Fruit fly (Drosophila melanogaster) whole organism, embryonic: ENCODE data around the gene CG6330.

Experiments
- CG12942 ChIP-seq: fragments of 200-800 bp; sonication (Bioruptor generic); optimal IDR thresholded peaks from 3 replicates; lab custom pipeline; 2016; ENCODE audit warnings: missing biosample characterization, missing genetic modification characterization
- CG17359 ChIP-seq: fragments of 200-800 bp; sonication (Bioruptor generic); optimal IDR thresholded peaks from 3 replicates; lab custom pipeline; 2018; ENCODE audit warnings: missing biosample characterization, mild to moderate bottlenecking, missing genetic modification characterization, moderate library complexity
- CG6175 ChIP-seq: fragments of 200-800 bp; sonication (Bioruptor generic); IDR thresholded peaks from 3 replicates; pipeline ENCODE4 v1.3.6; 2022; ENCODE audit warnings: missing biosample characterization, missing genetic modification characterization
- Dip3 ChIP-seq: fragments of 200-800 bp; sonication (Bioruptor generic); optimal IDR thresholded peaks from 3 replicates; lab custom pipeline; 2016; ENCODE audit warnings: missing biosample characterization, missing genetic modification characterization
- GATAe ChIP-seq: fragments of 200-800 bp; sonication (Bioruptor generic); conservative IDR thresholded peaks from 2 replicates; pipeline ENCODE4 v1.3.6; 2022; ENCODE audit warnings: missing biosample characterization, missing genetic modification characterization
- Hr3 ChIP-seq: fragments of 200-800 bp; sonication (Bioruptor generic); optimal IDR thresholded peaks from 3 replicates; lab custom pipeline; 2016; ENCODE audit warnings: missing biosample characterization, missing genetic modification characterization
- Mrtf ChIP-seq: fragments of 200-800 bp; sonication (Bioruptor generic); IDR thresholded peaks from 3 replicates; pipeline ENCODE4 v1.3.6; 2022; ENCODE audit warnings: missing biosample characterization, missing genetic modification characterization
- Xbp1 ChIP-seq: fragments of 200-800 bp; sonication (Bioruptor generic); optimal IDR thresholded peaks from 3 replicates; lab custom pipeline; 2016; ENCODE audit warnings: missing biosample characterization, mild to moderate bottlenecking, missing genetic modification characterization
- en ChIP-seq: fragments of 200-800 bp; sonication (Bioruptor generic); optimal IDR thresholded peaks from 2 replicates; lab custom pipeline; 2016; ENCODE audit warnings: missing biosample characterization, missing genetic modification characterization
- mirr ChIP-seq: fragments of 200-800 bp; sonication (Bioruptor generic); optimal IDR thresholded peaks from 3 replicates; lab custom pipeline; 2018; ENCODE audit warnings: missing biosample characterization, mild to moderate bottlenecking, missing genetic modification characterization
- onecut ChIP-seq: fragments of 200-800 bp; sonication (Bioruptor generic); IDR thresholded peaks from 2 replicates; pipeline ENCODE4 v1.3.6; 2022; ENCODE audit warnings: missing biosample characterization, missing genetic modification characterization
- psq ChIP-seq: fragments of 200-800 bp; sonication (Bioruptor generic); optimal IDR thresholded peaks from 2 replicates; lab custom pipeline; 2017; ENCODE audit warnings: missing biosample characterization, missing genetic modification characterization
- pum ChIP-seq: fragments of 200-800 bp; sonication (Bioruptor generic); optimal IDR thresholded peaks from 2 replicates; lab custom pipeline; 2016; ENCODE audit warnings: missing biosample characterization, missing genetic modification characterization
- slou ChIP-seq: fragments of 200-800 bp; sonication (Bioruptor generic); optimal IDR thresholded peaks from 3 replicates; lab custom pipeline; 2016; ENCODE audit warnings: missing biosample characterization, missing genetic modification characterization

DNA sequence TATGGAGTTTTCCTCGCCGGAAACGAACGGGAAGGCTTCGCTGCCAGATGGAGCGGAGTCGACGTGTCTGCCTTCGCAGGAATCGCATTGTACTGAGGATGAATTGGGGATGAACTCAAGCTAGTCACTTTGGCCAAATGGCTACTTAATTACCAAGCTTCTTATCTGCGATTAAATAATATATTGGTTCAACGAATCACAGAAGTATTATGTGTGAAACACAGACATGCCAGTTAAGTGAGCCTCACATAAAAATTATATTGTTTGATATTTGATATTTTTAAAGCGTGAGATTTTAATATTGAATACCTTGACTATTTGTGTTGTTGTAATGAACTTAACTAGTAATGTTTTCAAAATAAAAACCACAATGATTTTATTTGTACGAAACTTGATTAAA is 8.1 kb upstream of the CG6330 start, which contains the start of gene Gr97a:
- TF ChIP-seq Mrtf (no peak), Hr3 (GFP tag; lab: Kevin White, UChicago) (no peak), GATAe (no peak), pum (GFP tag; lab: Kevin White, UChicago) (no peak), mirr (GFP tag; lab: Kevin White, UChicago) (no peak), CG6175 (no peak), CG12942 (no peak), Xbp1 (GFP tag; lab: Kevin White, UChicago) (no peak), psq (GFP tag; lab: Kevin White, UChicago) (no peak), onecut (no peak), en (no peak), CG17359 (tag; lab: Kevin White, UChicago) (no peak), Dip3 (GFP tag; lab: Kevin White, UChicago) (no peak), slou (no peak)
